Worm (Caenorhabditis elegans) whole organism, midembryonic: Measurements from ENCODE around the gene mam-6.

Source experiments
- T22C8.4 ChIP-seq: fragments of 200-800 bp; sonication (Bioruptor generic); IDR thresholded peaks from 2 replicates; pipeline ENCODE4 v1.3.6; 2022; ENCODE audit warnings: missing genetic modification characterization, missing compliant biosample characterization
- cog-1 ChIP-seq: sonication (generic microtip); optimal IDR thresholded peaks from 2 replicates; lab custom pipeline; 2016; ENCODE audit warnings: missing genetic modification characterization, missing compliant biosample characterization
- flt-1 ChIP-seq: fragments of 200-800 bp; sonication (Bioruptor generic); IDR thresholded peaks from 2 replicates; pipeline ENCODE4 v1.3.6; 2022; ENCODE audit warnings: missing genetic modification characterization, missing compliant biosample characterization
- klf-2 ChIP-seq: fragments of 200-800 bp; sonication (Bioruptor generic); conservative IDR thresholded peaks from 2 replicates; pipeline ENCODE4 v1.3.6; 2022; ENCODE audit warnings: missing genetic modification reagents, missing genetic modification characterization, missing compliant biosample characterization
- med-1 ChIP-seq: sonication (generic microtip); optimal IDR thresholded peaks from 2 replicates; lab custom pipeline; 2017; ENCODE audit warnings: missing genetic modification characterization, mild to moderate bottlenecking, missing compliant biosample characterization, antibody characterized with exemption, missing genetic modification reagents; ENCODE audit not compliant: insufficient read depth
- ref-1 ChIP-seq: fragments of 200-800 bp; sonication (Bioruptor generic); conservative IDR thresholded peaks from 2 replicates; pipeline ENCODE4 v1.3.6; 2022; ENCODE audit warnings: missing genetic modification reagents, missing genetic modification characterization, missing compliant biosample characterization
- tab-1 ChIP-seq: fragments of 200-800 bp; sonication (Bioruptor generic); IDR thresholded peaks from 2 replicates; pipeline ENCODE4 v1.3.6; 2022; ENCODE audit warnings: missing genetic modification characterization, missing compliant biosample characterization
- ztf-23 ChIP-seq: fragments of 200-800 bp; sonication (Bioruptor generic); IDR thresholded peaks from 2 replicates; pipeline ENCODE4 v1.3.6; 2022; ENCODE audit warnings: missing genetic modification reagents, missing genetic modification characterization, missing compliant biosample characterization
- ztf-29 ChIP-seq: fragments of 200-800 bp; sonication (Bioruptor generic); IDR thresholded peaks from 2 replicates; pipeline ENCODE4 v1.3.6; 2022; ENCODE audit warnings: missing genetic modification reagents, missing genetic modification characterization, missing compliant biosample characterization

The mam-6 gene

DNA sequence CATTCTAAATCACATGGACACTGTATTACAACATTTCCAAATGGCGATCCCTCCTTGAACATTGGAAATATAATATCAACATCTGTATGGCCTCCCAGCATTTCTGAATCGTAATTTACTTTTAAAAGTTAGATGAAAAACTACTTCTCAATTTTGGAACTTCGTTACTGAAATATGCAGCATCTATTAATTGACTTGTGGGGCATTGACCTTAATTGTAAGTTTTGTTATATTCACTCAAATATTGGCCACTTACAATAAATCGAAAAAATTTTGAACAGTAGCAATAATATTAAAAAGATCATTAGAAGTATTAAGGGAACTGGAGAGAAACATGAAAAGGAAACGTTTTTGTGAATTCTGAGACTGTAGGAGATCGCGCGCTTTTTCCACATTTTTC is at the start of gene mam-6:
TSS of gene mam-6 (minus strand) at position 101 of the 400 bp plus-strand sequence.
- TF ChIP-seq cog-1 = no peak
- no peak for TF ChIP-seq ztf-23 (GFP tag; lab: Robert Waterston, UW)
- TF ChIP-seq ztf-29 = no peak
- no peak for TF ChIP-seq klf-2 (GFP tag; lab: Robert Waterston, UW)
- TF ChIP-seq tab-1 = no peak
- TF ChIP-seq med-1 (GFP tag; lab: Kevin White, UChicago) = no peak

DNA sequence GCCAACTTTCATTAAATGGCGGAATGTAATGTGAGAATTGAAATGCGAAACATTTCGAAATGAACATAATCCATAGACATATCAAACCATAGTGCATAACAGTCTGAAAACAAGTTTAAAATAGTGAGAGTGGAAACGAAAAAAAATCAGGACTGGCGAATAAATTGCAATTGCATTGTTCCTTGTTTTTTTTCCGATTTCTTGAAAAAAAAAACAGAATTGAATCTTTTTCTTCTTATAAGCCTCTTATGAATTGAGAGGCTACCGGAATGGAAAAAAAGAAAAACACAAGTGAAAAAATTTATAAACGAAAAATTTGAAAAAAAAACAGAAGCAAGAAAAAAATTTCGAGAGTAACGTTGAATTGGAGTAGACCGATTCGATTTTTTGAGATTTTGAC is 47.4 kb upstream of the mam-6 start, which contains the start of gene R07D5.2:
TSS of gene R07D5.2 (minus strand) at position 101 of the 400 bp plus-strand sequence.
- TF ChIP-seq ztf-23 (GFP tag; lab: Robert Waterston, UW) (no peak), ref-1 (GFP tag; lab: Robert Waterston, UW) (no peak), klf-2 (GFP tag; lab: Robert Waterston, UW) (no peak), cog-1 (no peak), tab-1 (no peak)

DNA sequence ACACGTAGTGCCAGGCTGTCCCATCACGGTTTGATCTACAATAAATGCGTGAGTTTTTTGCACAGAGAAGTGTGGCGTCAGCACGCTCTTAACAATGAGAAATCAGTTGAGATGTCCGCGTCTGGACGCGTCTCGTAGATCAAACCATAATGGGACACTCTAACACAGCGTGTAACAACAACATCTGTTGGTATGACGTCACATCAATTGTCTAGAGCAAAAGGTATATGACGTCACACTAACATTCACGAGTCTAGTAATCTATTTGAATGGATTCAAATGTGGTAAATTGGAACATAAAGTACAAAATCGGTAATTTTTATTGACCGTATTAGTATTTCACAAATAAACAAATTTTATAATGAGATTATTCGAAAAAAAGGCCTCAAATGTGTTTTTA is 46.6 kb upstream of the mam-6 start:
- TF ChIP-seq cog-1 = no peak
- no peak for TF ChIP-seq tab-1
- no peak for TF ChIP-seq flt-1 (GFP tag; lab: Robert Waterston, UW)
- TF ChIP-seq T22C8.4 (GFP tag; lab: Robert Waterston, UW) = no peak
- no peak for TF ChIP-seq ref-1 (GFP tag; lab: Robert Waterston, UW)
- TF ChIP-seq med-1 (GFP tag; lab: Kevin White, UChicago) = no peak
- no peak for TF ChIP-seq ztf-23 (GFP tag; lab: Robert Waterston, UW)
- TF ChIP-seq ztf-29 = no peak
- TF ChIP-seq klf-2 (GFP tag; lab: Robert Waterston, UW) = no peak

DNA sequence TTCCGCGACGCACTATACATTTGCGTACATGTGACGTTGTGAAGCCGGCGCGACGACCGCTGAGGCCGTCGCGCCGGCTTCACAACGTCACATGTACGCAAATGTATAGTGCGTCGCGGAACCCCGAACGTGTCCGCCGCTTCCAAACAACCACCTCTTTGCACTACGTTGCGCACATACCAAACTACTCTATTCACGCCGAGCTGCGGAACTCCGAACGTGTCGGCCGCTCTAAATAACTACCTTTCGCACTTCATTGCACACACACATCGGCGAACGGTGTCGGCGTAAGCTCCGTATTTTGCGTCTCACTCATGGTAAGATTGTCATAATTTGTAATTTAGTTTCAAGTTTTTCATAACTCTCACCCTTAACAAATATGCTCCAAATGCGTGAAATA is 43.0 kb upstream of the mam-6 start:
- no peak for TF ChIP-seq klf-2 (GFP tag; lab: Robert Waterston, UW)
- no peak for TF ChIP-seq cog-1
- no peak for TF ChIP-seq med-1 (GFP tag; lab: Kevin White, UChicago)

ce11 chrX:15107747-15108252 is 38.7 kb upstream of the mam-6 start, which contains the start of gene mlt-9:
mlt-9 (minus strand) TSS chrX:15107797.
- no peak for TF ChIP-seq ztf-23 (GFP tag; lab: Robert Waterston, UW)
- TF ChIP-seq cog-1 = no peak
- TF ChIP-seq klf-2 (GFP tag; lab: Robert Waterston, UW) = 0 out of 2 replicates have a peak, but pooled peaks have one; percentile 6
- no peak for TF ChIP-seq ztf-29
- TF ChIP-seq med-1 (GFP tag; lab: Kevin White, UChicago) = no peak

DNA sequence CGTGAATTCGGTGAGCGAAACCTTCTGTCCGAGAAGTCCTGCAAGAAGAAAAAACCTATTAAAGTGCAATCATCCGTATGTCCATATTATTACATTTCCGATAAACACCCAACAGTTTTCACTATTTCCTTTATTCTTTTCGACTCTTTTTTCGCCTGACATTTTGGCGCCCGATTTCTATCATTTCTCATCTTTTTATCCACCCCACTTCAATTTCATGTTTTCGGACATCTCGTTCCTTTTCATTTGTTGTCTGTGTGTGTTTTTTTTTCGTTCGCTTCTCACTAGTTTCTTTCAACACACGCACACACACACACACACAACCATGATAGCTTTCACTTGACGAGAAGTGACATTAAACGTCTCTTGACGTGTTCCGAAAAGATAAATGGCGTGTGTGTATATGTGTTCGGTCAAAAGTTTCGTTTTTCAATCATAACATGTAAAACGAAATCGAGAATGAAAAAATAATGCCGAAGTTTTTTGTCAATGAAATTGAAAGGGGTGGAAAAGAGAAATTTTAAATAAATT is 35.9 kb upstream of the mam-6 start:
- no peak for TF ChIP-seq tab-1
- no peak for TF ChIP-seq ref-1 (GFP tag; lab: Robert Waterston, UW)
- TF ChIP-seq klf-2 (GFP tag; lab: Robert Waterston, UW) = no peak
- no peak for TF ChIP-seq ztf-23 (GFP tag; lab: Robert Waterston, UW)
- no peak for TF ChIP-seq cog-1
- no peak for TF ChIP-seq med-1 (GFP tag; lab: Kevin White, UChicago)
- no peak for TF ChIP-seq T22C8.4 (GFP tag; lab: Robert Waterston, UW)
- no peak for TF ChIP-seq flt-1 (GFP tag; lab: Robert Waterston, UW)
- TF ChIP-seq ztf-29 = no peak

ce11 chrX:15103481-15103880 is 34.3 kb upstream of the mam-6 start:
- no peak for TF ChIP-seq tab-1
- no peak for TF ChIP-seq med-1 (GFP tag; lab: Kevin White, UChicago)
- TF ChIP-seq ztf-29 = no peak
- no peak for TF ChIP-seq ztf-23 (GFP tag; lab: Robert Waterston, UW)
- TF ChIP-seq ref-1 (GFP tag; lab: Robert Waterston, UW) = no peak

DNA sequence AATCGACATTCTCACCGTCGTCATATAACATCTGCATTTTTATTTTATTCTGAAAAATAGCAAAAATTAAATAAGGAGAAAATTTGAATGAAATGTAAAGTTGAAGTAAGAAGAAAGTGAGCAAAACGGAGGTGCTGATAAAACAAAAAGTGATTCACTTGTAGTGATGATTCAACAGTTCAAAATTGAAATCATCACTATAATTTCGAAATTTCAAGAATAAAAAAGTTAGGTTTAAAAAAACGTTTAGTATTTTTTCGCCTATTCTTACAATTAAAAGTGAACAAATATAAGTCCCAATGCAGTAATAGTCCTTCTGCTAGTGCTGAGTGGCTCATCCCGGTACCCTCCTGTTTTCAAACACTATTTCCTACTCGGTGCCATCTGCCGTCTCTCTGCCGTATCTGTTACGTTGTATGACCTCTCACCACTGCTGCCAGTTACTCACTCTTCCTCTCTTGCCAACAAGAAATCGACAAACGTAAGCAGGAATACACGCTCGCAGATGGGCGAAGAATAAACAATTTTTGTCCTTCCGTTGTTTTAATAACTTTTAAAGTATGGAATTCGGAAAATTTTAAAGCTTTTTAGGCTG is 31.3 kb upstream of the mam-6 start, which contains the start of gene dhhc-1:
TSS of gene dhhc-1 (minus strand) at position 51 of the 595 bp plus-strand sequence.
- TF ChIP-seq flt-1 (GFP tag; lab: Robert Waterston, UW) (0 out of 2 replicates have a peak, but pooled peaks have one; percentile 12), cog-1 (peak; percentile 3), tab-1 (0 out of 2 replicates have a peak, but pooled peaks have one; percentile 45), ztf-23 (GFP tag; lab: Robert Waterston, UW) (0 out of 2 replicates have a peak, but pooled peaks have one; percentile 26), ref-1 (GFP tag; lab: Robert Waterston, UW) (no peak)

ce11 chrX:15097763-15098162 is 28.6 kb upstream of the mam-6 start, which contains the start of gene F09B12.3:
F09B12.3 (minus strand) TSS chrX:15097954.
- TF ChIP-seq ztf-29 = no peak
- no peak for TF ChIP-seq ztf-23 (GFP tag; lab: Robert Waterston, UW)
- no peak for TF ChIP-seq med-1 (GFP tag; lab: Kevin White, UChicago)
- no peak for TF ChIP-seq cog-1
- TF ChIP-seq T22C8.4 (GFP tag; lab: Robert Waterston, UW) = no peak
- TF ChIP-seq klf-2 (GFP tag; lab: Robert Waterston, UW) = no peak
- no peak for TF ChIP-seq ref-1 (GFP tag; lab: Robert Waterston, UW)
- no peak for TF ChIP-seq flt-1 (GFP tag; lab: Robert Waterston, UW)
- no peak for TF ChIP-seq tab-1

- no peak for TF ChIP-seq klf-2 (GFP tag; lab: Robert Waterston, UW)
- TF ChIP-seq ztf-23 (GFP tag; lab: Robert Waterston, UW) = no peak
- no peak for TF ChIP-seq ztf-29
- TF ChIP-seq cog-1 = no peak
- TF ChIP-seq med-1 (GFP tag; lab: Kevin White, UChicago) = no peak
- TF ChIP-seq ref-1 (GFP tag; lab: Robert Waterston, UW) = no peak
- no peak for TF ChIP-seq tab-1
- no peak for TF ChIP-seq T22C8.4 (GFP tag; lab: Robert Waterston, UW)
- no peak for TF ChIP-seq flt-1 (GFP tag; lab: Robert Waterston, UW)
These were observed 27.1 kb upstream of the mam-6 start for ce11 chrX:15096277-15096676.
